Worm (Caenorhabditis elegans): ENCODE data around the gene cla-1.

The cla-1 gene

ce11 chrIV:7585273-7585882 lies 3.4 kb upstream of the cla-1 start:
- TF ChIP-seq lin-39 (tag; optimal IDR thresholded peaks at IDR 0.05) = no peak
- TF ChIP-seq lsy-2 (tag; optimal IDR thresholded peaks at IDR 0.05) = peak in 1 of 2 experiments; percentile 10
- TF ChIP-seq mdl-1 (tag; optimal IDR thresholded peaks at IDR 0.05) = no peak
- TF ChIP-seq zag-1 (tag; optimal IDR thresholded peaks at IDR 0.05) = peak; percentile 30
- peak; percentile 40 for TF ChIP-seq C34F6.9 (tag; optimal IDR thresholded peaks at IDR 0.05)
- TF ChIP-seq dmd-4 (tag; optimal IDR thresholded peaks at IDR 0.05) = no peak
- TF ChIP-seq unc-55 (GFP tag; optimal IDR thresholded peaks at IDR 0.05) = peak; percentile 69
- no peak for TF ChIP-seq nhr-23 (tag; optimal IDR thresholded peaks at IDR 0.05)

ce11 chrIV:7586972-7587371 lies 1.8 kb upstream of the cla-1 start:
- TF ChIP-seq ceh-82 (tag; optimal IDR thresholded peaks at IDR 0.05) (no peak), ama-1 (optimal IDR thresholded peaks at IDR 0.05) (no peak), ceh-16 (tag; optimal IDR thresholded peaks at IDR 0.05) (no peak), egl-27 (tag; optimal IDR thresholded peaks at IDR 0.05) (no peak), R02D3.7 (tag; optimal IDR thresholded peaks at IDR 0.05) (no peak), nhr-12 (tag; optimal IDR thresholded peaks at IDR 0.05) (no peak), nhr-237 (tag; optimal IDR thresholded peaks at IDR 0.05) (no peak), ZK546.5 (tag; optimal IDR thresholded peaks at IDR 0.05) (no peak), sma-9 (GFP tag; optimal IDR thresholded peaks at IDR 0.05) (no peak), sma-9 (tag; optimal IDR thresholded peaks at IDR 0.05) (no peak), lin-11 (tag; optimal IDR thresholded peaks at IDR 0.05) (no peak), alr-1 (tag; optimal IDR thresholded peaks at IDR 0.05) (no peak), mbf-1 (tag; optimal IDR thresholded peaks at IDR 0.05) (no peak), nhr-6 (tag; optimal IDR thresholded peaks at IDR 0.05) (no peak), dmd-4 (tag; optimal IDR thresholded peaks at IDR 0.05) (no peak), crh-2 (tag; optimal IDR thresholded peaks at IDR 0.05) (no peak), ztf-11 (tag; optimal IDR thresholded peaks at IDR 0.05) (no peak), nhr-21 (tag; optimal IDR thresholded peaks at IDR 0.05) (no peak), ztf-4 (tag; optimal IDR thresholded peaks at IDR 0.05) (no peak), mdl-1 (tag; optimal IDR thresholded peaks at IDR 0.05) (no peak), skn-1 (tag; optimal IDR thresholded peaks at IDR 0.05) (no peak)

- no peak for TF ChIP-seq zag-1 (tag; optimal IDR thresholded peaks at IDR 0.05)
- no peak for TF ChIP-seq sma-3 (GFP tag; optimal IDR thresholded peaks at IDR 0.05)
- no peak for TF ChIP-seq gmeb-1 (tag; optimal IDR thresholded peaks at IDR 0.05)
- TF ChIP-seq F13H6.1 (tag; optimal IDR thresholded peaks at IDR 0.05) = no peak
- TF ChIP-seq lsy-2 (tag; optimal IDR thresholded peaks at IDR 0.05) = no peak
- no peak for TF ChIP-seq lin-39 (tag; optimal IDR thresholded peaks at IDR 0.05)
Observed at ce11 chrIV:7605413-7605812, 16.7 kb downstream of the cla-1 start.

ce11 chrIV:7608111-7608510 lies 19.4 kb downstream of the cla-1 start:
- TF ChIP-seq alr-1 (tag; optimal IDR thresholded peaks at IDR 0.05) = no peak
- TF ChIP-seq snpc-4 (tag; optimal IDR thresholded peaks at IDR 0.05) = no peak
- no peak for TF ChIP-seq sma-3 (GFP tag; optimal IDR thresholded peaks at IDR 0.05)
- TF ChIP-seq ZK546.5 (tag; optimal IDR thresholded peaks at IDR 0.05) = no peak
- no peak for TF ChIP-seq elt-1 (tag; optimal IDR thresholded peaks at IDR 0.05)
- no peak for TF ChIP-seq nhr-23 (tag; optimal IDR thresholded peaks at IDR 0.05)
- TF ChIP-seq nhr-21 (tag; optimal IDR thresholded peaks at IDR 0.05) = no peak
- no peak for TF ChIP-seq skn-1 (tag; optimal IDR thresholded peaks at IDR 0.05)
- TF ChIP-seq fos-1 (tag; optimal IDR thresholded peaks at IDR 0.05) = no peak
- no peak for TF ChIP-seq egl-27 (tag; optimal IDR thresholded peaks at IDR 0.05)
- TF ChIP-seq peb-1 (tag; optimal IDR thresholded peaks at IDR 0.05) = no peak
- TF ChIP-seq sem-4 (tag; optimal IDR thresholded peaks at IDR 0.05) = no peak
- no peak for TF ChIP-seq nhr-25 (tag; optimal IDR thresholded peaks at IDR 0.05)
- no peak for TF ChIP-seq gmeb-1 (tag; optimal IDR thresholded peaks at IDR 0.05)

ce11 chrIV:7611396-7611795 lies 22.7 kb downstream of the cla-1 start:
- TF ChIP-seq Y55F3AM.14 (GFP tag; optimal IDR thresholded peaks at IDR 0.05) (no peak), sma-9 (GFP tag; optimal IDR thresholded peaks at IDR 0.05) (peak; percentile 8), sma-9 (tag; optimal IDR thresholded peaks at IDR 0.05) (no peak), unc-55 (GFP tag; optimal IDR thresholded peaks at IDR 0.05) (peak; percentile 45), nhr-23 (tag; optimal IDR thresholded peaks at IDR 0.05) (no peak)
